Worm (Caenorhabditis elegans) whole organism, L1 larva: ENCODE data around the gene gst-18.
A peak's percentile ranks its signal among the peaks of the same experiment; 100 is the strongest.

Experiments
- C16A3.4 ChIP-seq: fragments of 150-350 bp; optimal IDR thresholded peaks from 2 replicates; lab custom pipeline; 2014; ENCODE audit warnings: missing biosample characterization, missing genetic modification characterization
- C34B4.2 ChIP-seq: sonication (generic microtip); optimal IDR thresholded peaks from 2 replicates; lab custom pipeline; 2017; ENCODE audit warnings: mild to moderate bottlenecking, missing genetic modification characterization, missing compliant biosample characterization
- F16B12.6 ChIP-seq: fragments of 150-350 bp; optimal IDR thresholded peaks from 2 replicates; lab custom pipeline; 2014; ENCODE audit warnings: missing biosample characterization, missing genetic modification characterization
- Y116A8C.19 ChIP-seq: sonication (generic microtip); optimal IDR thresholded peaks from 2 replicates; lab custom pipeline; 2016; ENCODE audit warnings: missing compliant biosample characterization, missing genetic modification characterization, borderline replicate concordance
- aha-1 ChIP-seq: fragments of 150-350 bp; optimal IDR thresholded peaks from 2 replicates; lab custom pipeline; 2014; ENCODE audit warnings: missing biosample characterization, missing genetic modification characterization
- alr-1 ChIP-seq: fragments of 200-800 bp; sonication (Bioruptor generic); optimal IDR thresholded peaks from 2 replicates; lab custom pipeline; 2018; ENCODE audit warnings: borderline replicate concordance, mild to moderate bottlenecking, missing genetic modification characterization, missing compliant biosample characterization
- aly-2 ChIP-seq: fragments of 150-350 bp; optimal IDR thresholded peaks from 2 replicates; lab custom pipeline; 2014; ENCODE audit warnings: missing biosample characterization, missing genetic modification characterization
- ceh-63 ChIP-seq: fragments of 200-800 bp; sonication (Bioruptor generic); optimal IDR thresholded peaks from 2 replicates; lab custom pipeline; 2018; ENCODE audit warnings: mild to moderate bottlenecking, missing genetic modification characterization, missing compliant biosample characterization
- ceh-82 ChIP-seq, 3 experiments: fragments of 150-350 bp in 1 of 3; sonication (generic microtip) in 2 of 3; optimal IDR thresholded peaks; 2 replicates each; lab custom pipeline; 2014 to 2017; ENCODE audit warnings: missing biosample characterization in 3 of 3, missing genetic modification characterization in 3 of 3
- ceh-90 ChIP-seq: sonication (generic microtip); optimal IDR thresholded peaks from 2 replicates; lab custom pipeline; 2016; ENCODE audit warnings: missing genetic modification characterization, missing compliant biosample characterization
- ces-1 ChIP-seq: fragments of 150-350 bp; optimal IDR thresholded peaks from 2 replicates; lab custom pipeline; 2014; ENCODE audit warnings: missing biosample characterization, missing genetic modification reagents, missing genetic modification characterization
- efl-1 ChIP-seq, 4 experiments: fragments of 150-350 bp; optimal IDR thresholded peaks in 3 of 4; peaks in 1 of 4; 1 replicate in 1 of 4; 2 replicates in 3 of 4; lab custom pipeline; 2014; ENCODE audit warnings: missing biosample characterization in 2 of 4, missing genetic modification characterization in 2 of 4, missing genetic modification reagents in 2 of 4
- egl-27 ChIP-seq, 2 experiments: fragments of 150-350 bp in 1 of 2; sonication (generic microtip); optimal IDR thresholded peaks; 3 replicates each; lab custom pipeline; 2017 to 2018; ENCODE audit warnings: missing biosample characterization in 2 of 2, missing genetic modification characterization in 2 of 2, missing genetic modification reagents in 2 of 2
- elt-2 ChIP-seq: sonication (generic microtip); optimal IDR thresholded peaks from 2 replicates; lab custom pipeline; 2016; ENCODE audit warnings: missing genetic modification characterization, mild to moderate bottlenecking, inconsistent platforms, missing compliant biosample characterization, missing genetic modification reagents
- elt-3 ChIP-seq, 6 experiments: fragments of 150-350 bp in 1 of 6; sonication (generic microtip); optimal IDR thresholded peaks; 2 replicates each; lab custom pipeline; 2017 to 2018; ENCODE audit warnings: missing biosample characterization in 6 of 6, missing genetic modification characterization in 6 of 6, inconsistent platforms in 1 of 6
- fkh-10 ChIP-seq: sonication (generic microtip); optimal IDR thresholded peaks from 2 replicates; lab custom pipeline; 2017; ENCODE audit warnings: missing biosample characterization, missing genetic modification reagents, missing genetic modification characterization
- hlh-17 ChIP-seq: fragments of 200-800 bp; sonication (Bioruptor generic); optimal IDR thresholded peaks from 2 replicates; lab custom pipeline; 2018; ENCODE audit warnings: missing genetic modification characterization, mild to moderate bottlenecking, missing compliant biosample characterization, moderate library complexity, borderline replicate concordance
- hlh-4 ChIP-seq: sonication (generic microtip); optimal IDR thresholded peaks from 2 replicates; lab custom pipeline; 2016; ENCODE audit warnings: mild to moderate bottlenecking, missing genetic modification characterization, missing compliant biosample characterization
- isw-1 ChIP-seq: fragments of 200-800 bp; sonication (Bioruptor generic); IDR thresholded peaks from 2 replicates; pipeline ENCODE4 v1.3.6; 2022; ENCODE audit warnings: missing genetic modification characterization, missing compliant biosample characterization
- jun-1 ChIP-seq: fragments of 150-350 bp; optimal IDR thresholded peaks from 2 replicates; lab custom pipeline; 2014; ENCODE audit warnings: missing biosample characterization, missing genetic modification reagents, missing genetic modification characterization
- lin-13 ChIP-seq: fragments of 150-350 bp; optimal IDR thresholded peaks from 2 replicates; lab custom pipeline; 2014; ENCODE audit warnings: missing biosample characterization, missing genetic modification reagents, missing genetic modification characterization
- lin-15B ChIP-seq: fragments of 150-350 bp; sonication (generic microtip); optimal IDR thresholded peaks from 3 replicates; lab custom pipeline; 2014; ENCODE audit warnings: missing biosample characterization, missing genetic modification characterization
- lin-39 ChIP-seq: fragments of 150-350 bp; optimal IDR thresholded peaks from 2 replicates; lab custom pipeline; 2014; ENCODE audit warnings: missing biosample characterization, missing genetic modification reagents, missing genetic modification characterization
- lir-3 ChIP-seq: sonication (generic microtip); optimal IDR thresholded peaks from 2 replicates; lab custom pipeline; 2016; ENCODE audit warnings: mild to moderate bottlenecking, missing genetic modification characterization, moderate library complexity, missing compliant biosample characterization; ENCODE audit not compliant: poor library complexity
- lsy-2 ChIP-seq, 2 experiments: fragments of 150-350 bp; optimal IDR thresholded peaks; 2 replicates each; lab custom pipeline; 2014; ENCODE audit warnings: missing biosample characterization in 2 of 2, missing genetic modification characterization in 2 of 2
- mab-9 ChIP-seq: fragments of 200-800 bp; sonication (Bioruptor generic); IDR thresholded peaks from 2 replicates; pipeline ENCODE4 v1.3.6; 2022; ENCODE audit warnings: missing genetic modification reagents, missing genetic modification characterization, missing compliant biosample characterization
- mdl-1 ChIP-seq, 2 experiments: fragments of 150-350 bp; optimal IDR thresholded peaks; 2 replicates each; lab custom pipeline; 2014 to 2017; ENCODE audit warnings: missing biosample characterization in 2 of 2, missing genetic modification characterization in 2 of 2, inconsistent platforms in 1 of 2
- mep-1 ChIP-seq: fragments of 150-350 bp; optimal IDR thresholded peaks from 2 replicates; lab custom pipeline; 2014; ENCODE audit warnings: missing biosample characterization, missing genetic modification characterization
- nhr-12 ChIP-seq: sonication (generic microtip); optimal IDR thresholded peaks from 2 replicates; lab custom pipeline; 2017; ENCODE audit warnings: missing biosample characterization, missing genetic modification characterization
- nhr-19 ChIP-seq: fragments of 200-800 bp; sonication (Bioruptor generic); conservative IDR thresholded peaks from 2 replicates; pipeline ENCODE4 v1.3.6; 2022; ENCODE audit warnings: missing genetic modification characterization, missing compliant biosample characterization
- nhr-237 ChIP-seq: fragments of 150-350 bp; optimal IDR thresholded peaks from 2 replicates; lab custom pipeline; 2014; ENCODE audit warnings: missing biosample characterization, missing genetic modification characterization
- nhr-84 ChIP-seq: sonication (generic microtip); optimal IDR thresholded peaks from 2 replicates; lab custom pipeline; 2017; ENCODE audit warnings: missing biosample characterization, missing genetic modification characterization
- nhr-85 ChIP-seq: sonication (generic microtip); peaks from one replicate; lab custom pipeline; 2016; ENCODE audit warnings: missing genetic modification characterization, inconsistent platforms, missing compliant biosample characterization
- nhr-90 ChIP-seq: sonication (generic microtip); optimal IDR thresholded peaks from 2 replicates; lab custom pipeline; 2016; ENCODE audit warnings: mild to moderate bottlenecking, missing genetic modification characterization, missing compliant biosample characterization; ENCODE audit not compliant: poor library complexity
- pag-3 ChIP-seq: sonication (generic microtip); optimal IDR thresholded peaks from 2 replicates; lab custom pipeline; 2017; ENCODE audit warnings: missing genetic modification characterization, mild to moderate bottlenecking, missing compliant biosample characterization, antibody characterized with exemption, borderline replicate concordance; ENCODE audit not compliant: insufficient read depth
- pax-3 ChIP-seq: fragments of 200-800 bp; sonication (Bioruptor generic); optimal IDR thresholded peaks from 2 replicates; lab custom pipeline; 2018; ENCODE audit warnings: mild to moderate bottlenecking, missing genetic modification characterization, moderate library complexity, missing compliant biosample characterization
- pqm-1 ChIP-seq: sonication (generic microtip); optimal IDR thresholded peaks from 3 replicates; lab custom pipeline; 2017; ENCODE audit warnings: missing biosample characterization, missing genetic modification characterization
- snpc-4 ChIP-seq: fragments of 150-350 bp; optimal IDR thresholded peaks from 2 replicates; lab custom pipeline; 2014; ENCODE audit warnings: missing biosample characterization, missing genetic modification characterization
- snu-23 ChIP-seq: sonication (generic microtip); optimal IDR thresholded peaks from 2 replicates; lab custom pipeline; 2016; ENCODE audit warnings: missing genetic modification characterization, missing compliant biosample characterization
- sup-37 ChIP-seq: fragments of 200-800 bp; sonication (Bioruptor generic); optimal IDR thresholded peaks from 2 replicates; lab custom pipeline; 2018; ENCODE audit warnings: mild to moderate bottlenecking, missing genetic modification characterization, missing compliant biosample characterization
- unc-130 ChIP-seq: fragments of 150-350 bp; optimal IDR thresholded peaks from 2 replicates; lab custom pipeline; 2017; ENCODE audit warnings: missing biosample characterization, missing genetic modification characterization, inconsistent platforms
- unc-30 ChIP-seq: sonication (generic microtip); optimal IDR thresholded peaks from 2 replicates; lab custom pipeline; 2017; ENCODE audit warnings: missing biosample characterization, missing genetic modification characterization
- unc-62 ChIP-seq: fragments of 150-350 bp; optimal IDR thresholded peaks from 2 replicates; lab custom pipeline; 2014; ENCODE audit warnings: missing biosample characterization, missing genetic modification reagents, missing genetic modification characterization
- unc-86 ChIP-seq: sonication (generic microtip); optimal IDR thresholded peaks from 2 replicates; lab custom pipeline; 2016; ENCODE audit warnings: missing genetic modification characterization, missing compliant biosample characterization
- unc-98 ChIP-seq: fragments of 200-800 bp; sonication (Bioruptor generic); IDR thresholded peaks from 2 replicates; pipeline ENCODE4 v1.3.6; 2022; ENCODE audit warnings: missing genetic modification characterization, missing compliant biosample characterization
- xbp-1 ChIP-seq: sonication (generic microtip); optimal IDR thresholded peaks from 2 replicates; lab custom pipeline; 2016; ENCODE audit warnings: missing genetic modification characterization, missing compliant biosample characterization
- zag-1 ChIP-seq: fragments of 150-350 bp; optimal IDR thresholded peaks from 2 replicates; lab custom pipeline; 2014; ENCODE audit warnings: missing biosample characterization, missing genetic modification characterization
- zip-4 ChIP-seq: fragments of 200-800 bp; sonication (Bioruptor generic); optimal IDR thresholded peaks from 2 replicates; lab custom pipeline; 2018; ENCODE audit warnings: mild to moderate bottlenecking, missing genetic modification characterization, moderate library complexity, missing compliant biosample characterization
- ztf-4 ChIP-seq: fragments of 150-350 bp; optimal IDR thresholded peaks from 2 replicates; lab custom pipeline; 2014; ENCODE audit warnings: missing biosample characterization, missing genetic modification characterization

Gene gst-18

DNA sequence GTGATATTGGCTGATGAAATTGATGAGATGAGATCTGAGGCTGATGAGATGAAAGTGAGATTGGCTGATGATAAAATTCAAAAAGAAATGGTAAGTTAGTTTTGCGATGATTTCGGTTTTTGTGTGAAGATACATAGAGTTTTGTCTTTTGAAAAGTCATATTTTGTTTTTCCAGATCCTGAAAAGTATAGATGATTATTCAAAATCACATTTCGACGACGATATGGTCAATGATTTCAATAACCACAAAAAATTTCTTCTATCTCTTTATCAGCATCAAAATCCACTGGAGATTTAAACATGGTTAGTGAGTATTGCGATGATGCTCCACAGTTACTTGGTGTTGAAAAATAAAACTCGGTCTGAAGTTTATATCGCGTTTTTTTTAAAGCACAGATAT, 29.8 kb downstream of the gst-18 start, which contains the start of gene csp-1:
Gene csp-1, plus strand, starts transcription at position 301 of the 400 bp plus-strand sequence.
- TF ChIP-seq nhr-85 (peak; percentile 29), isw-1 (GFP tag; lab: Robert Waterston, UW) (no peak), efl-1 (optimal IDR thresholded peaks at IDR 0.05; lab: Kevin White, UChicago) (no peak), efl-1 (GFP tag; optimal IDR thresholded peaks at IDR 0.05 in 1 of 2; lab: Kevin White, UChicago) (peak in 1 of 2 experiments; percentile 80)

DNA sequence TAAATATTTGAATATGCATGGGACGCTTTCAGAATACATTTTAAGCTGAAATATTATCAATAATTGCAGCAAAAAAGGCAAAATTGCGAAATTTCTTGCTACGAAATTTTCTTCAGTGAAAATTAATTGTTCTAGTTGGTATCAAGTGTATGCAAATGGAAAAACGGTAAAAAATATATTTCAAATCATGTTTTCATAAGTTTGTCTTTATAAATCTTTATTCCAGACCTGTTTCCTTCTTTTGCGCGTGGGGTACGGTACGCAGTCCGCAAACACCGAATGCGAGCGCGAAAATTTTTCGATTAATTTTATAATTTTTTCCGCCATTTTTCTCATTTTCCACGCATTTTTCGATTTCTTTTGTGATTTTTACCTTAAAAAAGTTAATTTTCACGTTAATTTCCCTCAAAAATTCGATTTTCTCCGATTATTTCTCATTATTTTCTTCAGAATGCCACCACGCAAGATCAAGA, 34.1 kb downstream of the gst-18 start, which contains the start of the genes fbxc-23 and csc-1:
Gene fbxc-23, minus strand, starts transcription at position 51 of the 473 bp plus-strand sequence.
Gene csc-1, plus strand, starts transcription at position 451 of the 473 bp plus-strand sequence.
- TF ChIP-seq lin-39 (tag; lab: Kevin White, UChicago): no peak
- no peak for TF ChIP-seq pax-3 (tag; lab: Kevin White, UChicago)
- no peak for TF ChIP-seq ceh-90
- no peak for TF ChIP-seq zip-4 (GFP tag; lab: Kevin White, UChicago)
- TF ChIP-seq unc-30 (tag; lab: Kevin White, UChicago): no peak
- TF ChIP-seq snu-23 (GFP tag; lab: Kevin White, UChicago): peak; percentile 73
- TF ChIP-seq nhr-84 (tag; lab: Kevin White, UChicago): no peak
- no peak for TF ChIP-seq ztf-4
- no peak for TF ChIP-seq pag-3 (tag; lab: Kevin White, UChicago)
- TF ChIP-seq nhr-19 (GFP tag; lab: Robert Waterston, UW): peak; percentile 48
- TF ChIP-seq hlh-4 (tag; lab: Kevin White, UChicago): no peak
- no peak for TF ChIP-seq egl-27 (tag; optimal IDR thresholded peaks at IDR 0.05; lab: Kevin White, UChicago)
- no peak for TF ChIP-seq pqm-1 (tag; lab: Kevin White, UChicago)
- no peak for TF ChIP-seq fkh-10
- no peak for TF ChIP-seq unc-62 (GFP tag; lab: Kevin White, UChicago)
- TF ChIP-seq C16A3.4 (tag; lab: Kevin White, UChicago): peak; percentile 59
- peak; percentile 75 for TF ChIP-seq mep-1 (tag; lab: Kevin White, UChicago)
- TF ChIP-seq C34B4.2: no peak
- TF ChIP-seq nhr-90 (tag; lab: Kevin White, UChicago): no peak
- TF ChIP-seq nhr-237 (tag; lab: Kevin White, UChicago): no peak
- TF ChIP-seq ceh-63 (GFP tag; lab: Kevin White, UChicago): no peak
- TF ChIP-seq snpc-4 (tag; lab: Kevin White, UChicago): peak; percentile 60
- TF ChIP-seq efl-1 (optimal IDR thresholded peaks at IDR 0.05; lab: Kevin White, UChicago): peak; percentile 93 to 96
- peak; percentile 95 to 99 for TF ChIP-seq efl-1 (GFP tag; optimal IDR thresholded peaks at IDR 0.05 in 1 of 2; lab: Kevin White, UChicago)
- peak; percentile 34 for TF ChIP-seq nhr-85
- TF ChIP-seq unc-98 (GFP tag; lab: Robert Waterston, UW): no peak
- no peak for TF ChIP-seq unc-86 (tag; lab: Kevin White, UChicago)
- TF ChIP-seq lin-15B: no peak
- no peak for TF ChIP-seq aly-2 (tag; lab: Kevin White, UChicago)
- peak in 1 of 6 experiments; percentile 67 for TF ChIP-seq elt-3 (tag; optimal IDR thresholded peaks at IDR 0.05; lab: Kevin White, UChicago)
- peak in 1 of 2 experiments; percentile 41 for TF ChIP-seq mdl-1 (tag; optimal IDR thresholded peaks at IDR 0.05; lab: Kevin White, UChicago)
- TF ChIP-seq lsy-2 (tag; optimal IDR thresholded peaks at IDR 0.05; lab: Kevin White, UChicago): peak; percentile 97 to 99
- no peak for TF ChIP-seq hlh-17 (GFP tag; lab: Kevin White, UChicago)
- peak; percentile 20 to 42 (median 28) for TF ChIP-seq ceh-82 (tag; optimal IDR thresholded peaks at IDR 0.05; lab: Kevin White, UChicago)
- TF ChIP-seq xbp-1 (tag; lab: Kevin White, UChicago): peak; percentile 39
- TF ChIP-seq aha-1: no peak
- no peak for TF ChIP-seq jun-1
- TF ChIP-seq sup-37 (GFP tag; lab: Kevin White, UChicago): no peak
- TF ChIP-seq lin-13: no peak
- no peak for TF ChIP-seq zag-1 (tag; lab: Kevin White, UChicago)
- no peak for TF ChIP-seq lir-3 (tag; lab: Kevin White, UChicago)
- TF ChIP-seq F16B12.6 (tag; lab: Kevin White, UChicago): peak; percentile 92
- no peak for TF ChIP-seq nhr-12 (tag; lab: Kevin White, UChicago)
- no peak for TF ChIP-seq Y116A8C.19 (tag; lab: Kevin White, UChicago)
- no peak for TF ChIP-seq mab-9 (GFP tag; lab: Robert Waterston, UW)
- no peak for TF ChIP-seq elt-2 (tag; lab: Kevin White, UChicago)
- peak; percentile 52 for TF ChIP-seq unc-130
- no peak for TF ChIP-seq ces-1
- no peak for TF ChIP-seq alr-1 (tag; lab: Kevin White, UChicago)
